Worm (Caenorhabditis elegans): ENCODE measurements around the gene atf-8.

- TF ChIP-seq eyg-1 (tag; optimal IDR thresholded peaks at IDR 0.05): no peak
- no peak for TF ChIP-seq ama-1 (optimal IDR thresholded peaks at IDR 0.05)
- no peak for TF ChIP-seq F13H6.1 (tag; optimal IDR thresholded peaks at IDR 0.05)
- no peak for TF ChIP-seq sox-4 (tag; optimal IDR thresholded peaks at IDR 0.05)
- TF ChIP-seq ref-2 (tag; optimal IDR thresholded peaks at IDR 0.05): no peak
- no peak for TF ChIP-seq Y22D7AL.16 (tag; optimal IDR thresholded peaks at IDR 0.05)
- no peak for TF ChIP-seq unc-55 (GFP tag; optimal IDR thresholded peaks at IDR 0.05)
- no peak for TF ChIP-seq pha-2 (tag; optimal IDR thresholded peaks at IDR 0.05)
Observed at ce11 chrV:6096559-6097155, 8.8 kb upstream of the atf-8 start, which contains the start of gene smut-1.
